Worm (Caenorhabditis elegans): ENCODE measurements around the gene F09E5.12.
A peak's percentile ranks its signal among the peaks of the same experiment; 100 is the strongest.

The F09E5.12 gene

DNA sequence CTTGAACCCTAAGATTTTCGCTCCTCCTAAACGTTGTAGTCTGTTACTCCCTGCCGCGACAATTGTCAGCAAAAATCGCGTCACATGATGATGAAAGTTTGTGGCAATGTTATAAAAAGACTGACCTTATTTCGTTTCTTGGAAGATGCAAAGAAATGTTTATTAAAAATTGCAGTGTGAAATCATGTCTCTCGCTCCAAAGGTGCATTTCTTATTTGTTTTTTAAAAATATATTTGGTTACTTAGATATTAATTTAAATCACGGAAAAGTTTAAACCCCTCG is 7.6 kb upstream of the F09E5.12 start:
- TF ChIP-seq unc-120 (tag; optimal IDR thresholded peaks at IDR 0.05; ENCODE audit: poor library complexity, severe bottlenecking) (no peak), tbx-8 (GFP tag; optimal IDR thresholded peaks at IDR 0.05) (no peak), ceh-39 (tag; optimal IDR thresholded peaks at IDR 0.05) (no peak), zip-8 (tag; optimal IDR thresholded peaks at IDR 0.05) (no peak), nhr-12 (tag; optimal IDR thresholded peaks at IDR 0.05) (no peak), nhr-237 (tag; optimal IDR thresholded peaks at IDR 0.05) (no peak), mep-1 (tag; optimal IDR thresholded peaks at IDR 0.05) (no peak), hlh-1 (tag; optimal IDR thresholded peaks at IDR 0.05) (no peak)

- TF ChIP-seq lin-32 (GFP tag; optimal IDR thresholded peaks at IDR 0.05) (no peak), nhr-2 (tag; optimal IDR thresholded peaks at IDR 0.05) (no peak), flh-1 (GFP tag; optimal IDR thresholded peaks at IDR 0.05) (no peak), lsy-2 (tag; optimal IDR thresholded peaks at IDR 0.05) (peak; percentile 70), sptf-1 (tag; optimal IDR thresholded peaks at IDR 0.05) (no peak)
Observed at ce11 chrII:5377467-5378238, 7.1 kb upstream of the F09E5.12 start, which contains the start of gene prdx-2. prdx-2 (plus strand) TSS chrII:5378195.

ce11 chrII:5374967-5375366 is 4.4 kb upstream of the F09E5.12 start, which contains the start of gene algn-2:
algn-2 (plus strand) TSS chrII:5375267.
- no peak for TF ChIP-seq sem-2 (GFP tag; optimal IDR thresholded peaks at IDR 0.05)
- TF ChIP-seq lin-13 (tag; optimal IDR thresholded peaks at IDR 0.05) = no peak
- no peak for TF ChIP-seq nhr-12 (tag; optimal IDR thresholded peaks at IDR 0.05)
- TF ChIP-seq ces-1 (GFP tag; optimal IDR thresholded peaks at IDR 0.05) = no peak
- TF ChIP-seq unc-120 (tag; optimal IDR thresholded peaks at IDR 0.05; ENCODE audit: poor library complexity, severe bottlenecking) = no peak

DNA sequence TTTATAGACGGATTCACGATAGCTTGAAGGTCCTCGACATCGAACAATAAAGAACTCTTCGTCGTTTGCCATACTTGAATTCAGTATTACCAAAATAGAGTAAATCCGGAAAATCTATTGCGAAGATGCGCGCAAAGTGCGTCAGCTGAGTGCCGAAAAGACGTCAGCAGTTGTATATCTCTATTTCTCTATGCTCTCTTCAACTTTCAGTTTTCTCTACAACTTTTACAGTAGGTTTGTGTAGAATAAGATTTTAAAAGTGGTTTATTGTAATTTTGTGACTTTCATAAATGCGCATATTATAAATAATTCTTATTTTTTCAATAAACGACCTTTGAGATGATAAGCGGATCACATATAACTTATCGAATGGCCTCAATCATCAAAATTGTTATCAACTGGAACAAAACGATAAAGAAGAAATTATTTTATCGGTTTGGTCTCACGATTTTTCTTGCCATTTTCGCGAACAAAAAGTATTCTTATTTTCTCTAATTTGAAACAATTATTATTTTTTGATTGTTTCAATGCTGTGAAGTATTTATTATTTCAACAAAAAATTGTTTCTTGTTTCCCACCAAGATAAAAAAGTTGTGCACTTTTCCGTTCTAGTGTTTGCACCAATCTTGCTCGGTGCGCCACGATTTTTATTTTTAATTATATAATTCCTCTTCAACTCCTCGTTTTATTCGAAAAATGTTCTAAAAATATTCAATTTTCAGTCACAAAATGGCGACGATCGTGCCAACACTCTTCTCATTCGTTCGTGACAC is 2.9 kb upstream of the F09E5.12 start, which contains the start of the genes agt-2 and F09E5.3:
TSS of gene agt-2 (minus strand) at position 553 of the 773 bp plus-strand sequence.
TSS of gene F09E5.3 (plus strand) at position 723 of the 773 bp plus-strand sequence.
- TF ChIP-seq unc-39 (tag; optimal IDR thresholded peaks at IDR 0.05) (no peak), lin-13 (tag; optimal IDR thresholded peaks at IDR 0.05) (peak; percentile 90), nhr-237 (tag; optimal IDR thresholded peaks at IDR 0.05) (peak; percentile 77), sptf-1 (tag; optimal IDR thresholded peaks at IDR 0.05) (peak; percentile 71), ces-1 (GFP tag; optimal IDR thresholded peaks at IDR 0.05) (peak; percentile 74), unc-62 (GFP tag; optimal IDR thresholded peaks at IDR 0.05) (peak; percentile 26), lsy-2 (tag; optimal IDR thresholded peaks at IDR 0.05) (peak; percentile 89), ceh-39 (tag; optimal IDR thresholded peaks at IDR 0.05) (peak; percentile 68), cnd-1 (tag; optimal IDR thresholded peaks at IDR 0.05) (peak; percentile 36), ztf-11 (tag; optimal IDR thresholded peaks at IDR 0.05) (peak; percentile 53), flh-1 (GFP tag; optimal IDR thresholded peaks at IDR 0.05) (no peak), ham-2 (GFP tag; optimal IDR thresholded peaks at IDR 0.05) (no peak), pha-4 (tag; optimal IDR thresholded peaks at IDR 0.05) (peak; percentile 95), M03D4.4 (tag; optimal IDR thresholded peaks at IDR 0.05) (peak; percentile 9), hlh-1 (tag; optimal IDR thresholded peaks at IDR 0.05) (peak; percentile 37), ceh-83 (GFP tag; optimal IDR thresholded peaks at IDR 0.05) (peak; percentile 47), mab-5 (tag; optimal IDR thresholded peaks at IDR 0.05) (no peak), drap-1 (GFP tag; optimal IDR thresholded peaks at IDR 0.05) (peak; percentile 53), mls-2 (tag; optimal IDR thresholded peaks at IDR 0.05) (peak; percentile 17), ceh-43 (GFP tag; optimal IDR thresholded peaks at IDR 0.05) (no peak), mep-1 (tag; optimal IDR thresholded peaks at IDR 0.05) (peak; percentile 90), nhr-2 (tag; optimal IDR thresholded peaks at IDR 0.05) (peak; percentile 13), blmp-1 (tag; optimal IDR thresholded peaks at IDR 0.05) (peak; percentile 3)

ce11 chrII:5365645-5366044 is 4.9 kb downstream of the F09E5.12 start, which contains the start of gene F09E5.16:
F09E5.16 (minus strand) TSS chrII:5365745.
- TF ChIP-seq tbx-8 (GFP tag; optimal IDR thresholded peaks at IDR 0.05) (no peak), drap-1 (GFP tag; optimal IDR thresholded peaks at IDR 0.05) (no peak), ceh-39 (tag; optimal IDR thresholded peaks at IDR 0.05) (no peak), sptf-1 (tag; optimal IDR thresholded peaks at IDR 0.05) (no peak), ces-1 (GFP tag; optimal IDR thresholded peaks at IDR 0.05) (peak; percentile 21), pha-4 (tag; optimal IDR thresholded peaks at IDR 0.05) (no peak), M03D4.4 (tag; optimal IDR thresholded peaks at IDR 0.05) (no peak), elt-3 (tag; optimal IDR thresholded peaks at IDR 0.05) (no peak), snpc-4 (tag; optimal IDR thresholded peaks at IDR 0.05) (no peak)
